Fruit fly (Drosophila melanogaster): Measurements from ENCODE around the gene CG8607.

The CG8607 gene

dm6 chr3L:7356386-7357117 is 36.7 kb downstream of the CG8607 start, which contains the start of gene CTCF (continued):
- TF ChIP-seq CG12769 (tag; optimal IDR thresholded peaks at IDR 0.05): no peak
- no peak for TF ChIP-seq Elba2 (GFP tag; optimal IDR thresholded peaks at IDR 0.05)
- TF ChIP-seq CHES-1-like (GFP tag; optimal IDR thresholded peaks at IDR 0.05): peak; percentile 30
- peak; percentile 91 for TF ChIP-seq trem (tag; optimal IDR thresholded peaks at IDR 0.05)
- peak; percentile 12 for TF ChIP-seq tap (tag; optimal IDR thresholded peaks at IDR 0.05)
- TF ChIP-seq grn (GFP tag; optimal IDR thresholded peaks at IDR 0.05): peak; percentile 53
- no peak for TF ChIP-seq CG3726 (GFP tag; IDR thresholded peaks at IDR 0.05)
- no peak for TF ChIP-seq tll (GFP tag; optimal IDR thresholded peaks at IDR 0.05)
- no peak for TF ChIP-seq tup (GFP tag; optimal IDR thresholded peaks at IDR 0.05)
- peak; percentile 73 for TF ChIP-seq Bgb (GFP tag; IDR thresholded peaks at IDR 0.05; ENCODE audit: partially characterized antibody)
- peak; percentile 49 for TF ChIP-seq Tbp (GFP tag; optimal IDR thresholded peaks at IDR 0.05)
- peak; percentile 41 for TF ChIP-seq CG8944 (GFP tag; optimal IDR thresholded peaks at IDR 0.05)
- peak; percentile 73 for TF ChIP-seq Max (GFP tag; optimal IDR thresholded peaks at IDR 0.05)
- TF ChIP-seq ham (GFP tag; IDR thresholded peaks at IDR 0.05): no peak
- peak; percentile 40 for TF ChIP-seq CG10979 (tag; optimal IDR thresholded peaks at IDR 0.05)
- peak in 1 of 2 experiments; percentile 72 for TF ChIP-seq crp (GFP tag; optimal IDR thresholded peaks at IDR 0.05)
- 0 out of 4 replicates have a peak, but pooled peaks have one; percentile 50 for TF ChIP-seq chinmo (GFP tag; IDR thresholded peaks at IDR 0.05; ENCODE audit: partially characterized antibody)
- no peak for TF ChIP-seq wek (GFP tag; optimal IDR thresholded peaks at IDR 0.05)
- TF ChIP-seq H15 (GFP tag; IDR thresholded peaks at IDR 0.05): peak; percentile 41; the same call in 1 of the 3 replicates
- no peak for TF ChIP-seq odd (GFP tag; optimal IDR thresholded peaks at IDR 0.05)
- TF ChIP-seq toy (GFP tag; IDR thresholded peaks at IDR 0.05): no peak
- TF ChIP-seq Six4 (GFP tag; optimal IDR thresholded peaks at IDR 0.05): peak; percentile 3
- TF ChIP-seq exex (tag; optimal IDR thresholded peaks at IDR 0.05): peak; percentile 74
- no peak for TF ChIP-seq CG5953 (GFP tag; IDR thresholded peaks at IDR 0.05)
- TF ChIP-seq PHDP (tag; optimal IDR thresholded peaks at IDR 0.05): peak; percentile 28
- peak in 1 of 2 experiments; percentile 34 for TF ChIP-seq bsh (GFP tag; optimal IDR thresholded peaks at IDR 0.05)
- TF ChIP-seq CG30431 (GFP tag; optimal IDR thresholded peaks at IDR 0.05): peak; percentile 24
- peak; percentile 22; the same call in 1 of the 2 replicates for TF ChIP-seq gt (GFP tag; IDR thresholded peaks at IDR 0.05)
- peak; percentile 4 for TF ChIP-seq fd3F (GFP tag; optimal IDR thresholded peaks at IDR 0.05)
- TF ChIP-seq Xbp1 (GFP tag; optimal IDR thresholded peaks at IDR 0.05): peak; percentile 57
- TF ChIP-seq Oli (tag; optimal IDR thresholded peaks at IDR 0.05): peak; percentile 32
- peak; percentile 54 for TF ChIP-seq jumu (GFP tag; optimal IDR thresholded peaks at IDR 0.05)
- no peak for TF ChIP-seq ash1 (GFP tag; optimal IDR thresholded peaks at IDR 0.05)
- TF ChIP-seq CG2202 (tag; optimal IDR thresholded peaks at IDR 0.05): no peak
- no peak for TF ChIP-seq Vsx1 (GFP tag; optimal IDR thresholded peaks at IDR 0.05)
- TF ChIP-seq Awh (GFP tag; IDR thresholded peaks at IDR 0.05): peak; percentile 62; the same call in 1 of the 2 replicates
- no peak for TF ChIP-seq zf30C (GFP tag; optimal IDR thresholded peaks at IDR 0.05)
- peak; percentile 43 for TF ChIP-seq CG12391 (tag; optimal IDR thresholded peaks at IDR 0.05)
- peak; percentile 51 for TF ChIP-seq CG10431 (GFP tag; optimal IDR thresholded peaks at IDR 0.05)
- peak; percentile 15 for TF ChIP-seq tin (GFP tag; optimal IDR thresholded peaks at IDR 0.05)
- no peak for TF ChIP-seq Hr39 (optimal IDR thresholded peaks at IDR 0.05)
- TF ChIP-seq Fer2 (tag; optimal IDR thresholded peaks at IDR 0.05): no peak
- TF ChIP-seq CG2129 (GFP tag; IDR thresholded peaks at IDR 0.05; ENCODE audit: partially characterized antibody): peak; percentile 63
- no peak for TF ChIP-seq Jarid2 (GFP tag; optimal IDR thresholded peaks at IDR 0.05)
- no peak for TF ChIP-seq tx (GFP tag; optimal IDR thresholded peaks at IDR 0.05)
- TF ChIP-seq Lim3 (GFP tag; IDR thresholded peaks at IDR 0.05): no peak
- 0 out of 3 replicates have a peak, but pooled peaks have one; percentile 25 for TF ChIP-seq CG11093 (GFP tag; IDR thresholded peaks at IDR 0.05)
- TF ChIP-seq cas (GFP tag; IDR thresholded peaks at IDR 0.05): no peak
- peak; percentile 14 for TF ChIP-seq pum (GFP tag; optimal IDR thresholded peaks at IDR 0.05)
